Fruit fly (Drosophila melanogaster) whole organism, adult: ENCODE measurements around the gene Pgant4.

Source experiments
- CG11617 ChIP-seq: fragments of 200-800 bp; sonication (Bioruptor generic); optimal IDR thresholded peaks from 2 replicates; lab custom pipeline; 2017; ENCODE audit warnings: mild to moderate bottlenecking, missing biosample characterization, missing genetic modification reagents, missing genetic modification characterization
- CG14711 ChIP-seq: fragments of 200-800 bp; sonication (Bioruptor generic); optimal IDR thresholded peaks from 2 replicates; lab custom pipeline; 2018; ENCODE audit warnings: missing biosample characterization, mild to moderate bottlenecking, missing genetic modification characterization, moderate library complexity
- CG1620 ChIP-seq: fragments of 200-800 bp; sonication (Bioruptor generic); optimal IDR thresholded peaks from 2 replicates; lab custom pipeline; 2016; ENCODE audit warnings: missing biosample characterization, missing genetic modification characterization
- CG33017 ChIP-seq: fragments of 200-800 bp; sonication (Bioruptor generic); optimal IDR thresholded peaks from 2 replicates; lab custom pipeline; 2018; ENCODE audit warnings: missing biosample characterization, mild to moderate bottlenecking, missing genetic modification characterization, moderate library complexity
- CG7101 ChIP-seq: fragments of 200-800 bp; sonication (Bioruptor generic); optimal IDR thresholded peaks from 2 replicates; lab custom pipeline; 2018; ENCODE audit warnings: missing biosample characterization, mild to moderate bottlenecking, missing genetic modification characterization, moderate library complexity
- Clk ChIP-seq: fragments of 200-800 bp; sonication (Bioruptor generic); optimal IDR thresholded peaks from 2 replicates; lab custom pipeline; 2017; ENCODE audit warnings: missing biosample characterization, missing genetic modification characterization
- Hr96 ChIP-seq: fragments of 200-800 bp; sonication (Bioruptor generic); optimal IDR thresholded peaks from 2 replicates; lab custom pipeline; 2016; ENCODE audit warnings: missing biosample characterization, missing genetic modification characterization
- Mnt ChIP-seq: fragments of 200-800 bp; sonication (Bioruptor generic); optimal IDR thresholded peaks from 2 replicates; lab custom pipeline; 2016; ENCODE audit warnings: missing biosample characterization, mild to moderate bottlenecking, missing genetic modification characterization
- bab1 ChIP-seq: fragments of 200-800 bp; sonication (Bioruptor generic); optimal IDR thresholded peaks from 3 replicates; lab custom pipeline; 2019; ENCODE audit warnings: missing biosample characterization, mild to moderate bottlenecking, missing genetic modification characterization, moderate library complexity
- cic ChIP-seq: fragments of 200-800 bp; sonication (Bioruptor generic); optimal IDR thresholded peaks from 2 replicates; lab custom pipeline; 2017; ENCODE audit warnings: missing biosample characterization, mild to moderate bottlenecking, missing genetic modification characterization, moderate library complexity
- kay ChIP-seq: fragments of 200-800 bp; sonication (Bioruptor generic); peaks from one replicate; lab custom pipeline; 2016; ENCODE audit warnings: missing biosample characterization, missing genetic modification characterization, borderline replicate concordance
- toe ChIP-seq: fragments of 200-800 bp; sonication (Bioruptor generic); optimal IDR thresholded peaks from 2 replicates; lab custom pipeline; 2016; ENCODE audit warnings: missing biosample characterization, missing genetic modification characterization

DNA sequence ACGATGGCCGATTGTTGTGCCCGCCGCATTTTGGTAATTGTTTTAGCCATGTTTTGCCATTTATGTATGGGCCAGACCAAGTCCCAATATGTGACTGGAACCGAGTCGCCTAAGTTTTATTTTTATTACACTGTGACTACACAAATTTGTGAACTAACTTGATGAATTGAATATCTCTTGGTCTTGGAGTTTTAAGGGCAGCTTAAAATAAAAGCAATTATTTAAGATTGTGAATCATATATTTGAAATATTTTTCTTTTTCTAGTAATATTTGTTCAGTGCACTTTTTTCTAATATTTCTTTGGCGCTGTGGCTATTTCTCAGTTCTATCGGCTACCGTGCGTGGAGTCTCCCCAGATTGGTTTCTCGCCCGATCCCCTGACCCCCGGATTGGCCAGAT, 21.1 kb downstream of the Pgant4 start:
- TF ChIP-seq Mnt (no peak), CG7101 (tag; lab: Kevin White, UChicago) (no peak), CG33017 (tag; lab: Kevin White, UChicago) (no peak), CG14711 (no peak), kay (GFP tag; lab: Kevin White, UChicago) (no peak), bab1 (GFP tag; lab: Kevin White, UChicago) (no peak), cic (GFP tag; lab: Kevin White, UChicago) (no peak), Hr96 (GFP tag; lab: Kevin White, UChicago) (no peak), CG1620 (GFP tag; lab: Kevin White, UChicago) (no peak), CG11617 (GFP tag; lab: Kevin White, UChicago) (no peak), toe (GFP tag; lab: Kevin White, UChicago) (no peak), Clk (GFP tag; lab: Kevin White, UChicago) (no peak)
